Fruit fly (Drosophila melanogaster): ENCODE data around the gene Myo61F.

The Myo61F gene

dm6 chr3L:1320230-1320930 lies 2.1 kb downstream of the Myo61F start:
- TF ChIP-seq CG34367 (tag; optimal IDR thresholded peaks at IDR 0.05) (peak; percentile 12), CG13204 (GFP tag; optimal IDR thresholded peaks at IDR 0.05) (no peak), Ets98B (GFP tag; IDR thresholded peaks at IDR 0.05) (no peak), CG32121 (GFP tag; IDR thresholded peaks at IDR 0.05) (no peak), Pif1A (GFP tag; optimal IDR thresholded peaks at IDR 0.05) (peak; percentile 63), CG4496 (GFP tag; IDR thresholded peaks at IDR 0.05) (no peak), CG8159 (tag; optimal IDR thresholded peaks at IDR 0.05) (peak; percentile 72), CG9948 (tag; optimal IDR thresholded peaks at IDR 0.05) (peak; percentile 30), D1 (tag; optimal IDR thresholded peaks at IDR 0.05) (no peak), CG12605 (GFP tag; IDR thresholded peaks at IDR 0.05) (no peak), CG17806 (tag; optimal IDR thresholded peaks at IDR 0.05) (peak; percentile 46), fd96Ca (GFP tag; IDR thresholded peaks at IDR 0.05) (peak; percentile 59; the same call in 2 of the 3 replicates), Snoo (tag; optimal IDR thresholded peaks at IDR 0.05) (peak; percentile 37), CG8301 (tag; optimal IDR thresholded peaks at IDR 0.05) (peak; percentile 13), EcR (GFP tag; optimal IDR thresholded peaks at IDR 0.05) (no peak), CG15710 (tag; optimal IDR thresholded peaks at IDR 0.05) (peak; percentile 38), CG14655 (GFP tag; optimal IDR thresholded peaks at IDR 0.05) (peak; percentile 58), gl (tag; optimal IDR thresholded peaks at IDR 0.05) (no peak), Pif1B (GFP tag; optimal IDR thresholded peaks at IDR 0.05) (peak; percentile 38), CG10348 (GFP tag; IDR thresholded peaks at IDR 0.05) (no peak), rn (GFP tag; IDR thresholded peaks at IDR 0.05) (no peak)

dm6 chr3L:1320931-1321556 lies 2.8 kb downstream of the Myo61F start:
- TF ChIP-seq Ets98B (GFP tag; IDR thresholded peaks at IDR 0.05) = peak; percentile 18; the same call in 1 of the 2 replicates
- no peak for TF ChIP-seq rn (GFP tag; IDR thresholded peaks at IDR 0.05)
- TF ChIP-seq CG13204 (GFP tag; optimal IDR thresholded peaks at IDR 0.05) = no peak
- TF ChIP-seq CG9948 (tag; optimal IDR thresholded peaks at IDR 0.05) = no peak
- 0 out of 2 replicates have a peak, but pooled peaks have one; percentile 16 for TF ChIP-seq CG12605 (GFP tag; IDR thresholded peaks at IDR 0.05)
- TF ChIP-seq CG10348 (GFP tag; IDR thresholded peaks at IDR 0.05) = no peak
- no peak for TF ChIP-seq Pif1B (GFP tag; optimal IDR thresholded peaks at IDR 0.05)
- peak; percentile 53 for TF ChIP-seq EcR (GFP tag; optimal IDR thresholded peaks at IDR 0.05)
- TF ChIP-seq CG14655 (GFP tag; optimal IDR thresholded peaks at IDR 0.05) = no peak
- TF ChIP-seq Pif1A (GFP tag; optimal IDR thresholded peaks at IDR 0.05) = no peak
- peak; percentile 52 for TF ChIP-seq gl (tag; optimal IDR thresholded peaks at IDR 0.05)
- peak; percentile 40; the same call in 1 of the 3 replicates for TF ChIP-seq CG4496 (GFP tag; IDR thresholded peaks at IDR 0.05)
- TF ChIP-seq CG8301 (tag; optimal IDR thresholded peaks at IDR 0.05) = no peak
- 0 out of 3 replicates have a peak, but pooled peaks have one; percentile 6 for TF ChIP-seq fd96Ca (GFP tag; IDR thresholded peaks at IDR 0.05)
- TF ChIP-seq CG17806 (tag; optimal IDR thresholded peaks at IDR 0.05) = no peak
- TF ChIP-seq CG32121 (GFP tag; IDR thresholded peaks at IDR 0.05) = no peak
- no peak for TF ChIP-seq CG8159 (tag; optimal IDR thresholded peaks at IDR 0.05)
- TF ChIP-seq CG34367 (tag; optimal IDR thresholded peaks at IDR 0.05) = no peak
- no peak for TF ChIP-seq CG15710 (tag; optimal IDR thresholded peaks at IDR 0.05)
- no peak for TF ChIP-seq D1 (tag; optimal IDR thresholded peaks at IDR 0.05)
- TF ChIP-seq Snoo (tag; optimal IDR thresholded peaks at IDR 0.05) = peak; percentile 24

- TF ChIP-seq CG32121 (GFP tag; IDR thresholded peaks at IDR 0.05) (no peak), gl (tag; optimal IDR thresholded peaks at IDR 0.05) (no peak), Pif1A (GFP tag; optimal IDR thresholded peaks at IDR 0.05) (no peak)
These were observed 3.9 kb downstream of the Myo61F start for dm6 chr3L:1322159-1322558.

dm6 chr3L:1322706-1323105 lies 4.4 kb downstream of the Myo61F start, which contains the start of gene CG9184:
Gene CG9184, minus strand, starts transcription at chr3L:1322806.
- TF ChIP-seq CG12605 (GFP tag; IDR thresholded peaks at IDR 0.05) (no peak), CG34367 (tag; optimal IDR thresholded peaks at IDR 0.05) (no peak), CG8301 (tag; optimal IDR thresholded peaks at IDR 0.05) (no peak), Ets98B (GFP tag; IDR thresholded peaks at IDR 0.05) (no peak), gl (tag; optimal IDR thresholded peaks at IDR 0.05) (no peak), fd96Ca (GFP tag; IDR thresholded peaks at IDR 0.05) (no peak), D1 (tag; optimal IDR thresholded peaks at IDR 0.05) (no peak), CG9948 (tag; optimal IDR thresholded peaks at IDR 0.05) (no peak), Snoo (tag; optimal IDR thresholded peaks at IDR 0.05) (no peak), CG4496 (GFP tag; IDR thresholded peaks at IDR 0.05) (no peak), CG32121 (GFP tag; IDR thresholded peaks at IDR 0.05) (no peak)

dm6 chr3L:1323136-1323535 lies 4.9 kb downstream of the Myo61F start:
- TF ChIP-seq fd96Ca (GFP tag; IDR thresholded peaks at IDR 0.05) (0 out of 3 replicates have a peak, but pooled peaks have one; percentile 7), CG9948 (tag; optimal IDR thresholded peaks at IDR 0.05) (peak; percentile 14), Ets98B (GFP tag; IDR thresholded peaks at IDR 0.05) (no peak), Pif1A (GFP tag; optimal IDR thresholded peaks at IDR 0.05) (no peak), Pif1B (GFP tag; optimal IDR thresholded peaks at IDR 0.05) (no peak), gl (tag; optimal IDR thresholded peaks at IDR 0.05) (no peak), CG15710 (tag; optimal IDR thresholded peaks at IDR 0.05) (peak; percentile 9), CG32121 (GFP tag; IDR thresholded peaks at IDR 0.05) (no peak), CG34367 (tag; optimal IDR thresholded peaks at IDR 0.05) (no peak), CG13204 (GFP tag; optimal IDR thresholded peaks at IDR 0.05) (no peak), D1 (tag; optimal IDR thresholded peaks at IDR 0.05) (no peak), CG8159 (tag; optimal IDR thresholded peaks at IDR 0.05) (no peak), rn (GFP tag; IDR thresholded peaks at IDR 0.05) (no peak), Snoo (tag; optimal IDR thresholded peaks at IDR 0.05) (no peak), CG10348 (GFP tag; IDR thresholded peaks at IDR 0.05) (no peak), CG8301 (tag; optimal IDR thresholded peaks at IDR 0.05) (no peak), CG4496 (GFP tag; IDR thresholded peaks at IDR 0.05) (0 out of 3 replicates have a peak, but pooled peaks have one; percentile 18), CG17806 (tag; optimal IDR thresholded peaks at IDR 0.05) (peak; percentile 23), CG14655 (GFP tag; optimal IDR thresholded peaks at IDR 0.05) (no peak), EcR (GFP tag; optimal IDR thresholded peaks at IDR 0.05) (no peak), CG12605 (GFP tag; IDR thresholded peaks at IDR 0.05) (no peak)

Measured in whole organism, pupa.